Worm (Caenorhabditis elegans) whole organism, L3 larva: ENCODE measurements around the gene srg-59.
A peak's percentile ranks its signal among the peaks of the same experiment; 100 is the strongest.

Experiments
- ZK546.5 ChIP-seq: sonication (generic microtip); optimal IDR thresholded peaks from 2 replicates; lab custom pipeline; 2017; ENCODE audit warnings: missing biosample characterization, missing genetic modification characterization
- aly-2 ChIP-seq: fragments of 150-350 bp; optimal IDR thresholded peaks from 2 replicates; lab custom pipeline; 2014; ENCODE audit warnings: missing biosample characterization, missing genetic modification characterization
- ceh-16 ChIP-seq: sonication (generic microtip); optimal IDR thresholded peaks from 2 replicates; lab custom pipeline; 2017; ENCODE audit warnings: missing biosample characterization, missing genetic modification characterization
- ceh-28 ChIP-seq: fragments of 150-350 bp; optimal IDR thresholded peaks from 2 replicates; lab custom pipeline; 2014; ENCODE audit warnings: missing biosample characterization, missing genetic modification reagents, missing genetic modification characterization
- ceh-9 ChIP-seq: sonication (generic microtip); optimal IDR thresholded peaks from 2 replicates; lab custom pipeline; 2018; ENCODE audit warnings: missing biosample characterization, missing genetic modification characterization
- daf-12 ChIP-seq: fragments of 150-350 bp; optimal IDR thresholded peaks from 2 replicates; lab custom pipeline; 2014; ENCODE audit warnings: missing biosample characterization, missing genetic modification reagents, missing genetic modification characterization
- egl-27 ChIP-seq: sonication (generic microtip); optimal IDR thresholded peaks from 4 replicates; lab custom pipeline; 2017; ENCODE audit warnings: missing biosample characterization, missing genetic modification reagents, missing genetic modification characterization
- egl-5 ChIP-seq: fragments of 150-350 bp; optimal IDR thresholded peaks from 2 replicates; lab custom pipeline; 2017; ENCODE audit warnings: missing biosample characterization, missing genetic modification reagents, missing genetic modification characterization, inconsistent platforms
- elt-1 ChIP-seq: fragments of 150-350 bp; optimal IDR thresholded peaks from 2 replicates; lab custom pipeline; 2014; ENCODE audit warnings: missing biosample characterization, missing genetic modification characterization
- elt-2 ChIP-seq: sonication (generic microtip); optimal IDR thresholded peaks from 2 replicates; lab custom pipeline; 2016; ENCODE audit warnings: missing genetic modification reagents, mild to moderate bottlenecking, missing genetic modification characterization, missing compliant biosample characterization
- elt-3 ChIP-seq, 3 experiments: fragments of 150-350 bp in 1 of 3; sonication (generic microtip) in 2 of 3; optimal IDR thresholded peaks; 2 replicates in 2 of 3; 4 replicates in 1 of 3; lab custom pipeline; 2014 to 2017; ENCODE audit warnings: missing biosample characterization in 3 of 3, missing genetic modification characterization in 3 of 3
- eor-1 ChIP-seq, 2 experiments: fragments of 150-350 bp; optimal IDR thresholded peaks; 2 replicates each; lab custom pipeline; 2014 to 2018; ENCODE audit warnings: missing biosample characterization in 2 of 2, missing genetic modification characterization in 2 of 2
- fkh-10 ChIP-seq: sonication (generic microtip); optimal IDR thresholded peaks from 2 replicates; lab custom pipeline; 2017; ENCODE audit warnings: missing biosample characterization, missing genetic modification reagents, missing genetic modification characterization
- hmg-11 ChIP-seq: sonication (generic microtip); optimal IDR thresholded peaks from 2 replicates; lab custom pipeline; 2016; ENCODE audit warnings: missing genetic modification characterization, missing compliant biosample characterization
- jun-1 ChIP-seq: fragments of 150-350 bp; optimal IDR thresholded peaks from 2 replicates; lab custom pipeline; 2014; ENCODE audit warnings: missing biosample characterization, missing genetic modification reagents, missing genetic modification characterization
- lin-15B ChIP-seq: fragments of 150-350 bp; optimal IDR thresholded peaks from 2 replicates; lab custom pipeline; 2014; ENCODE audit warnings: missing biosample characterization, missing genetic modification characterization
- lin-39 ChIP-seq: fragments of 150-350 bp; optimal IDR thresholded peaks from 2 replicates; lab custom pipeline; 2018; ENCODE audit warnings: missing biosample characterization, missing genetic modification reagents, missing genetic modification characterization
- lsy-12 ChIP-seq: sonication (generic microtip); optimal IDR thresholded peaks from 2 replicates; lab custom pipeline; 2016; ENCODE audit warnings: mild to moderate bottlenecking, missing genetic modification characterization, missing compliant biosample characterization
- nfya-1 ChIP-seq: sonication (generic microtip); optimal IDR thresholded peaks from 2 replicates; lab custom pipeline; 2017; ENCODE audit warnings: missing genetic modification characterization, mild to moderate bottlenecking, missing compliant biosample characterization, antibody characterized with exemption, moderate library complexity; ENCODE audit not compliant: insufficient read depth
- nhr-11 ChIP-seq: fragments of 150-350 bp; optimal IDR thresholded peaks from 2 replicates; lab custom pipeline; 2014; ENCODE audit warnings: missing biosample characterization, missing genetic modification characterization
- nhr-23 ChIP-seq: fragments of 150-350 bp; optimal IDR thresholded peaks from 2 replicates; lab custom pipeline; 2014; ENCODE audit warnings: missing biosample characterization, missing genetic modification reagents, missing genetic modification characterization
- nhr-43 ChIP-seq: sonication (generic microtip); optimal IDR thresholded peaks from 2 replicates; lab custom pipeline; 2016; ENCODE audit warnings: mild to moderate bottlenecking, missing genetic modification characterization, missing compliant biosample characterization; ENCODE audit not compliant: poor library complexity, severe bottlenecking
- nhr-76 ChIP-seq: fragments of 150-350 bp; sonication (generic microtip); optimal IDR thresholded peaks from 5 replicates; lab custom pipeline; 2014; ENCODE audit warnings: missing biosample characterization, missing genetic modification characterization
- pha-4 ChIP-seq: fragments of 150-350 bp; optimal IDR thresholded peaks from 2 replicates; lab custom pipeline; 2014; ENCODE audit warnings: missing biosample characterization, missing genetic modification reagents, missing genetic modification characterization
- pqm-1 ChIP-seq: fragments of 150-350 bp; optimal IDR thresholded peaks from 2 replicates; lab custom pipeline; 2017; ENCODE audit warnings: missing biosample characterization, missing genetic modification characterization, inconsistent platforms
- sea-2 ChIP-seq: fragments of 150-350 bp; sonication (generic microtip); optimal IDR thresholded peaks from 4 replicates; lab custom pipeline; 2014; ENCODE audit warnings: missing biosample characterization, missing genetic modification reagents, missing genetic modification characterization
- skn-1 ChIP-seq: fragments of 150-350 bp; optimal IDR thresholded peaks from 2 replicates; lab custom pipeline; 2014; ENCODE audit warnings: missing biosample characterization, missing genetic modification characterization
- zag-1 ChIP-seq: fragments of 150-350 bp; optimal IDR thresholded peaks from 2 replicates; lab custom pipeline; 2014; ENCODE audit warnings: missing biosample characterization, missing genetic modification characterization
- ztf-11 ChIP-seq: fragments of 150-350 bp; optimal IDR thresholded peaks from 2 replicates; lab custom pipeline; 2014; ENCODE audit warnings: missing biosample characterization, missing genetic modification characterization

srg-59 gene

ce11 chrV:2725225-2725624, at the start of gene srg-59:
srg-59 (minus strand) TSS chrV:2725325.
- TF ChIP-seq pha-4 (tag; lab: Kevin White, UChicago): no peak
- no peak for TF ChIP-seq ceh-16
- TF ChIP-seq elt-2 (tag; lab: Kevin White, UChicago): no peak
- no peak for TF ChIP-seq ztf-11 (tag; lab: Kevin White, UChicago)
- no peak for TF ChIP-seq elt-1 (tag; lab: Kevin White, UChicago)
- TF ChIP-seq lin-39 (tag; lab: Kevin White, UChicago): no peak
- no peak for TF ChIP-seq egl-5 (tag; lab: Kevin White, UChicago)
- no peak for TF ChIP-seq nhr-76 (tag; lab: Kevin White, UChicago)
- TF ChIP-seq nhr-23 (tag; lab: Kevin White, UChicago): no peak
- TF ChIP-seq ZK546.5 (tag; lab: Kevin White, UChicago): no peak
- no peak for TF ChIP-seq sea-2 (GFP tag; lab: Kevin White, UChicago)

- TF ChIP-seq nhr-76 (tag; lab: Kevin White, UChicago) (no peak), hmg-11 (tag; lab: Kevin White, UChicago) (no peak), ZK546.5 (tag; lab: Kevin White, UChicago) (no peak), aly-2 (tag; lab: Kevin White, UChicago) (no peak), daf-12 (tag; lab: Kevin White, UChicago) (no peak)
Observed at ce11 chrV:2774042-2774441, 48.9 kb upstream of the srg-59 start, which contains the start of gene srj-18. srj-18 (plus strand) TSS chrV:2774342.

ce11 chrV:2771560-2771959, 46.4 kb upstream of the srg-59 start, which contains the start of gene srh-56:
srh-56 (plus strand) TSS chrV:2771860.
- TF ChIP-seq jun-1 (tag; lab: Kevin White, UChicago) (no peak), elt-1 (tag; lab: Kevin White, UChicago) (no peak), eor-1 (tag; optimal IDR thresholded peaks at IDR 0.05; lab: Kevin White, UChicago) (no peak), zag-1 (no peak)

ce11 chrV:2769754-2770153, 44.6 kb upstream of the srg-59 start, which contains the start of gene dhs-15:
dhs-15 (minus strand) TSS chrV:2769854.
- TF ChIP-seq elt-3 (tag; optimal IDR thresholded peaks at IDR 0.05; lab: Kevin White, UChicago): no peak
- TF ChIP-seq skn-1 (tag; lab: Kevin White, UChicago): no peak
- no peak for TF ChIP-seq elt-1 (tag; lab: Kevin White, UChicago)
- TF ChIP-seq zag-1: no peak
- TF ChIP-seq fkh-10 (GFP tag; lab: Kevin White, UChicago): no peak
- TF ChIP-seq lin-15B (tag; lab: Kevin White, UChicago): no peak
- no peak for TF ChIP-seq pqm-1 (tag; lab: Kevin White, UChicago)
- TF ChIP-seq sea-2 (GFP tag; lab: Kevin White, UChicago): no peak
- no peak for TF ChIP-seq nhr-43 (tag; lab: Kevin White, UChicago)

- TF ChIP-seq nhr-11 (tag; lab: Kevin White, UChicago): no peak
- no peak for TF ChIP-seq daf-12 (tag; lab: Kevin White, UChicago)
- no peak for TF ChIP-seq jun-1 (tag; lab: Kevin White, UChicago)
- TF ChIP-seq egl-27: no peak
- no peak for TF ChIP-seq ceh-28 (tag; lab: Kevin White, UChicago)
- TF ChIP-seq ceh-9 (tag; lab: Kevin White, UChicago): no peak
- no peak for TF ChIP-seq lsy-12 (tag; lab: Kevin White, UChicago)
Observed at ce11 chrV:2767465-2767864, 42.3 kb upstream of the srg-59 start, which contains the start of gene R05D8.9. R05D8.9 (minus strand) TSS chrV:2767565.

- no peak for TF ChIP-seq nfya-1 (tag; lab: Kevin White, UChicago)
- no peak for TF ChIP-seq daf-12 (tag; lab: Kevin White, UChicago)
- TF ChIP-seq pqm-1 (tag; lab: Kevin White, UChicago): peak; percentile 82
- peak; percentile 74 for TF ChIP-seq elt-2 (tag; lab: Kevin White, UChicago)
Observed at ce11 chrV:2765052-2765451, 39.9 kb upstream of the srg-59 start, which contains the start of gene dhs-14. dhs-14 (minus strand) TSS chrV:2765200.
